Worm (Caenorhabditis elegans): ENCODE data around the gene hgrs-1.

Gene hgrs-1

ce11 chrIV:8210300-8210699 is 4.5 kb upstream of the hgrs-1 start, which contains the start of gene C07G1.6:
TSS of gene C07G1.6 (minus strand) at chrIV:8210400.
- no peak for TF ChIP-seq aly-1 (tag; optimal IDR thresholded peaks at IDR 0.05)
- TF ChIP-seq ets-7 (tag; optimal IDR thresholded peaks at IDR 0.05), result no peak
- TF ChIP-seq B0310.2 (tag; optimal IDR thresholded peaks at IDR 0.05), result no peak
- TF ChIP-seq tra-4 (tag; optimal IDR thresholded peaks at IDR 0.05), result no peak
- no peak for TF ChIP-seq tbx-37 (GFP tag; conservative IDR thresholded peaks at IDR 0.05)
- TF ChIP-seq pes-1 (GFP tag; IDR thresholded peaks at IDR 0.05), result no peak

- TF ChIP-seq hnd-1 (tag; optimal IDR thresholded peaks at IDR 0.05) (no peak), F13C5.2 (tag; optimal IDR thresholded peaks at IDR 0.05) (no peak), tbx-37 (GFP tag; conservative IDR thresholded peaks at IDR 0.05) (no peak), ceh-36 (tag; optimal IDR thresholded peaks at IDR 0.05) (no peak), ama-1 (optimal IDR thresholded peaks at IDR 0.05) (no peak)
Observed at ce11 chrIV:8208855-8209254, 3.0 kb upstream of the hgrs-1 start.

ce11 chrIV:8206314-8206713 is 466 bp upstream of the hgrs-1 start, which contains the start of gene svh-1:
TSS of gene svh-1 (plus strand) at chrIV:8206614.
- TF ChIP-seq tbx-37 (GFP tag; conservative IDR thresholded peaks at IDR 0.05) (no peak), ets-7 (tag; optimal IDR thresholded peaks at IDR 0.05) (no peak), ama-1 (optimal IDR thresholded peaks at IDR 0.05) (no peak), scrt-1 (GFP tag; IDR thresholded peaks at IDR 0.05) (no peak), hmg-4 (GFP tag; optimal IDR thresholded peaks at IDR 0.05) (no peak), flt-1 (GFP tag; IDR thresholded peaks at IDR 0.05) (no peak), B0310.2 (tag; optimal IDR thresholded peaks at IDR 0.05) (no peak), tra-4 (tag; optimal IDR thresholded peaks at IDR 0.05) (no peak), hnd-1 (tag; optimal IDR thresholded peaks at IDR 0.05) (no peak), pes-1 (GFP tag; IDR thresholded peaks at IDR 0.05) (no peak), hmbx-1 (tag; optimal IDR thresholded peaks at IDR 0.05) (no peak), aly-1 (tag; optimal IDR thresholded peaks at IDR 0.05) (no peak), F13C5.2 (tag; optimal IDR thresholded peaks at IDR 0.05) (no peak)

ce11 chrIV:8203555-8203954 is 2.3 kb downstream of the hgrs-1 start:
- no peak for TF ChIP-seq ceh-13 (GFP tag; optimal IDR thresholded peaks at IDR 0.05)
- no peak for TF ChIP-seq flt-1 (GFP tag; IDR thresholded peaks at IDR 0.05)
- TF ChIP-seq aly-1 (tag; optimal IDR thresholded peaks at IDR 0.05), result no peak
- TF ChIP-seq tbx-11 (GFP tag; IDR thresholded peaks at IDR 0.05), result no peak
- TF ChIP-seq scrt-1 (GFP tag; IDR thresholded peaks at IDR 0.05), result no peak
- no peak for TF ChIP-seq tbx-37 (GFP tag; conservative IDR thresholded peaks at IDR 0.05)
- TF ChIP-seq pes-1 (GFP tag; IDR thresholded peaks at IDR 0.05), result no peak
- TF ChIP-seq ceh-36 (tag; optimal IDR thresholded peaks at IDR 0.05), result no peak

- TF ChIP-seq tbx-37 (GFP tag; conservative IDR thresholded peaks at IDR 0.05) (no peak), ceh-36 (tag; optimal IDR thresholded peaks at IDR 0.05) (no peak), pes-1 (GFP tag; IDR thresholded peaks at IDR 0.05) (no peak), F13C5.2 (tag; optimal IDR thresholded peaks at IDR 0.05) (no peak), ets-7 (tag; optimal IDR thresholded peaks at IDR 0.05) (no peak), sea-1 (GFP tag; conservative IDR thresholded peaks at IDR 0.05) (no peak), hnd-1 (tag; optimal IDR thresholded peaks at IDR 0.05) (no peak), scrt-1 (GFP tag; IDR thresholded peaks at IDR 0.05) (no peak), tra-4 (tag; optimal IDR thresholded peaks at IDR 0.05) (no peak)
Observed at ce11 chrIV:8201133-8201532, 4.7 kb downstream of the hgrs-1 start, which contains the start of gene glrx-22. TSS of gene glrx-22 (minus strand) at chrIV:8201233.

ce11 chrIV:8199824-8200223 is 6.0 kb downstream of the hgrs-1 start:
- TF ChIP-seq ceh-13 (GFP tag; optimal IDR thresholded peaks at IDR 0.05), result no peak
- no peak for TF ChIP-seq hnd-1 (tag; optimal IDR thresholded peaks at IDR 0.05)

ce11 chrIV:8199274-8199673 is 6.6 kb downstream of the hgrs-1 start:
- no peak for TF ChIP-seq tbx-37 (GFP tag; conservative IDR thresholded peaks at IDR 0.05)
- TF ChIP-seq ama-1 (optimal IDR thresholded peaks at IDR 0.05), result no peak

ce11 chrIV:8198851-8199250 is 7.0 kb downstream of the hgrs-1 start, which contains the start of gene wsp-1:
TSS of gene wsp-1 (minus strand) at chrIV:8198951.
- TF ChIP-seq aly-1 (tag; optimal IDR thresholded peaks at IDR 0.05), result no peak
- no peak for TF ChIP-seq ama-1 (optimal IDR thresholded peaks at IDR 0.05)
- TF ChIP-seq hmg-4 (GFP tag; optimal IDR thresholded peaks at IDR 0.05), result no peak
- TF ChIP-seq flt-1 (GFP tag; IDR thresholded peaks at IDR 0.05), result no peak
- TF ChIP-seq tbx-11 (GFP tag; IDR thresholded peaks at IDR 0.05), result no peak
- TF ChIP-seq hmbx-1 (tag; optimal IDR thresholded peaks at IDR 0.05), result no peak
- no peak for TF ChIP-seq F13C5.2 (tag; optimal IDR thresholded peaks at IDR 0.05)
- no peak for TF ChIP-seq ets-7 (tag; optimal IDR thresholded peaks at IDR 0.05)
- no peak for TF ChIP-seq ceh-36 (tag; optimal IDR thresholded peaks at IDR 0.05)
- TF ChIP-seq scrt-1 (GFP tag; IDR thresholded peaks at IDR 0.05), result no peak
- no peak for TF ChIP-seq ceh-13 (GFP tag; optimal IDR thresholded peaks at IDR 0.05)
- no peak for TF ChIP-seq B0310.2 (tag; optimal IDR thresholded peaks at IDR 0.05)
- TF ChIP-seq sea-1 (GFP tag; conservative IDR thresholded peaks at IDR 0.05), result no peak
- no peak for TF ChIP-seq hnd-1 (tag; optimal IDR thresholded peaks at IDR 0.05)

- TF ChIP-seq ceh-36 (tag; optimal IDR thresholded peaks at IDR 0.05), result no peak
- TF ChIP-seq hmg-4 (GFP tag; optimal IDR thresholded peaks at IDR 0.05), result no peak
- TF ChIP-seq scrt-1 (GFP tag; IDR thresholded peaks at IDR 0.05), result no peak
- no peak for TF ChIP-seq ets-7 (tag; optimal IDR thresholded peaks at IDR 0.05)
Observed at ce11 chrIV:8192878-8193277, 13.0 kb downstream of the hgrs-1 start.

Measured in whole organism, early embryonic.